Worm (Caenorhabditis elegans) whole organism, dauer: Measurements from ENCODE around the gene M57.2.

Experiments
- unc-62 ChIP-seq: sonication (generic microtip); optimal IDR thresholded peaks from 2 replicates; lab custom pipeline; 2017; ENCODE audit warnings: missing biosample characterization, missing genetic modification reagents, missing genetic modification characterization

Gene M57.2

DNA sequence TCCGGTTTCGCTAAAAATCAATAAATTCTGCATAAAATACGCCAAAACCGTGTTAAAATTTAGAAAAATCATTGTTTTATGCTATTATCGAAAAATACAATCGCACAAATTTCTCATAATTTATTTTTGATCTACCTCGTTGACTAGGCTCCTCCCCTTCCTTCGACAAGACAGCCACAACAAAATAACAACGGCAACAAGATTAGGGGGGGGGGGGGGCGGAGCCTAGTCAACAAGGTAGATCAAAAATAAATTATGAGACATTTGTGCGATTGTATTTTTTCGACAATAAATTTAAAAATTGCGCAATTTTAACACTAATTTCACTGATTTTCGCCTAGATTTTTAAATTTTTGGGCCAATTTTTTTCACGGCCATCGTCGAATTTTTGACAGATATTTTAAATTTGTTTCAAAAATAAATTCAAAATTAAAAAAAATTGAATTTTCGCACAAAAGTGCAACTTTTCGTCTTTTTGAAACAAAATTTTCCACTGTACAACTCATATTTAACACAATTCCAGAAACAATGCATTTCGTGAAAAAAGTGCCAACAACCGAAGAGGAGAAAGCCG, at the start of gene M57.2:
M57.2 (plus strand) TSS at position 524 of the 574 bp plus-strand sequence.
- TF ChIP-seq unc-62 (GFP tag; lab: Kevin White, UChicago) = no peak

DNA sequence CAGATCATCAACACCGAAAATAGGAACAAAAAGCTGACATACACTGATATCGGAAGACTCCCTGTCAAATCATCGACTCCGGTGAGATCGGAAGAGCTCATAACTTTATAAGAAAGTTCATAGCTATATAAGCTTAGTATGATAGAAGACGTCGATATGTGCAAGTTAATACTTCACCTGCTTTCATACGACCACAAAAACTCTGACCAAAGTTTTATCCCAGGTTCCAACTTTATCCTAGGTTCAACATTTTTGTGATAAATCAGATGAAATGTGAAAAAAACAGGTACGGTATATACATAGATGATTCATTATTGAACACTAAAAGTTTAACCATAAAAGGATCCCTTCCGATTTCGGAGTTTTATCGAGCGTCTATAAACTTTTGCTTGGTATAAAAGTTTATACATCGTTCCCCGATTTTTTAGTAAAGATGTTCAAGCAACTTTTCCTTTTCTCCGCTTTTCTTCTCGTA, 48.2 kb upstream of the M57.2 start, which contains the start of the genes srz-70 and C09G12.5:
srz-70 (minus strand) TSS at position 101 of the 475 bp plus-strand sequence.
C09G12.5 (plus strand) TSS at position 425 of the 475 bp plus-strand sequence.
- TF ChIP-seq unc-62 (GFP tag; lab: Kevin White, UChicago) = no peak

- TF ChIP-seq unc-62 (GFP tag; lab: Kevin White, UChicago) = no peak
Observed at ce11 chrIV:3481760-3482159, 45.4 kb upstream of the M57.2 start, which contains the start of gene srz-37. Gene srz-37 (minus strand): TSS chrIV:3481860.

DNA sequence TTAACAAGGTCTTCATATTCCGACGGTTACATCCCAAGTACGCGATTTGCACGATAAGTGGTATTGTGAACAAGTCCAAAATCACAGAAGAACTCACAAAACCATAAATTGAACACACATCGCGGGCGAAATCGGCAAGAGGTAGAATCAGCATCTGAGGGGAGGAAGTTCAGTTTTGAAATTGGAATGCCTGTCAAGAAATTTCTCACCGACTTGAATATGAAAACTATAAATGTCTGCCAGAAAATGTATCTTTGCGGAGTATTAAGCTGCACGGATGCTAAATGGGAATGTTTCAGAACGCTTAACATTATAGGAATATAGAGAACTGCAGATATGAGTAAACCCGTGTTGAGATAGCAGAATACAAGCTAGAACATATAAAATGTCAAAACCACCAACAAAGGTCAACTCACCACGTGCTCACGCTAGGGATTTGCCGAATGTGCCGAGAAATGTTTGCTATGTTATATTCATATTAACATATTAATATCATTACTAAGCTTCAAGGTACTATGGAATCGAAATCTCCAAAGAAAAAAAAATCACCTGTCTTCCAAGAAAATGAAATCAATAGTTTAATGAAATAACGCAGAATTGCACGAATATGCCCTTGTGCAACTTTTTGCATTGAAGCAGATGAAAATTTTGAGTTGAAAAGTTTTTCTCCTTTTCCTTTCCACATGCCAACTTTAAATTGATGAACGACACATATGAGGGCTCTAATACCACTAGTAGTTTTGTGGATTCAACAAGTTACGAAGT, 44.8 kb upstream of the M57.2 start, which contains the start of gene srz-82:
srz-82 (plus strand) TSS at position 701 of the 765 bp plus-strand sequence.
- TF ChIP-seq unc-62 (GFP tag; lab: Kevin White, UChicago) = no peak

- TF ChIP-seq unc-62 (GFP tag; lab: Kevin White, UChicago) = no peak
Observed at ce11 chrIV:3491477-3491876, 35.7 kb upstream of the M57.2 start, which contains the start of gene srz-78. Gene srz-78 (plus strand): TSS chrIV:3491777.

- TF ChIP-seq unc-62 (GFP tag; lab: Kevin White, UChicago) = no peak
Observed at ce11 chrIV:3493310-3493709, 33.8 kb upstream of the M57.2 start, which contains the start of gene srz-79. Gene srz-79 (plus strand): TSS chrIV:3493610.

DNA sequence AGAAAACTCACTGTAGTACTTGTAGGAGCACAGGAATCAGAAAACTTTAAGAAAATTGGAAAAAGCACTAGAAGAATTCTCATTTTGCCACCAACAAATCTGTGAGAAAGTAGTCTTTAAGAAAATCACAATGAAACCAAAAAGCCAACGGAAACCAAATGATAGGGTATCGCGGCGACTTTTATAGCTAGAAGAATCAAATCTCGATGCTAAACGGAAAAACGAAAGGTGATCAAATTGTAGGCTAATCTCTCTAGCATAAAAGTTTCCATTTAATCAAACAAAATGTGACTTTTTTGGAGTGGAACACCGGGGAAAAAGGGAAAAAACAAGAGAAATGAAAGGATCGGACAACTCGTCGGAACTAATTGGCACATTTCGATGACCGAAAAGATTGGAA, 30.8 kb upstream of the M57.2 start, which contains the start of gene C09G12.17:
C09G12.17 (minus strand) TSS at position 101 of the 400 bp plus-strand sequence.
- no peak for TF ChIP-seq unc-62 (GFP tag; lab: Kevin White, UChicago)

DNA sequence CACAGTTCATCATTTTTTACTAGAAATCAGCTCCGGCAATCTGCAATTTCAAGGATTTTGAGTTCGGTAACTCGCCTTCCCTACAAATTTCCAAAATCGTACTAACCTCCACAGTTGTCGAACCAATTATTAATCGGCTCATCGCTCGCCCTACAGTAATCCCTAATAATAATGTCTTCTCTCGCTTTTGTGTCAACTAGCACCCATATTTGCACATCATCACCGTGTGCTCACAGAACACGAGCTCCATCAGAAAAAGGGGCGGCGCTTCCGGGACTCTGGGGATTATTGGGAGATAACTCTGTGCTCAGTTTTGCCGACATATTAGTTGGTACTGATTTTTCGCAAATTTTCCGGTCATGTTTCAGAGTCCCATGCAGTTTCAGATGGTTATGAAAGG, 29.2 kb upstream of the M57.2 start, which contains the start of gene ceh-53:
ceh-53 (plus strand) TSS at position 301 of the 400 bp plus-strand sequence.
- TF ChIP-seq unc-62 (GFP tag; lab: Kevin White, UChicago) = no peak

DNA sequence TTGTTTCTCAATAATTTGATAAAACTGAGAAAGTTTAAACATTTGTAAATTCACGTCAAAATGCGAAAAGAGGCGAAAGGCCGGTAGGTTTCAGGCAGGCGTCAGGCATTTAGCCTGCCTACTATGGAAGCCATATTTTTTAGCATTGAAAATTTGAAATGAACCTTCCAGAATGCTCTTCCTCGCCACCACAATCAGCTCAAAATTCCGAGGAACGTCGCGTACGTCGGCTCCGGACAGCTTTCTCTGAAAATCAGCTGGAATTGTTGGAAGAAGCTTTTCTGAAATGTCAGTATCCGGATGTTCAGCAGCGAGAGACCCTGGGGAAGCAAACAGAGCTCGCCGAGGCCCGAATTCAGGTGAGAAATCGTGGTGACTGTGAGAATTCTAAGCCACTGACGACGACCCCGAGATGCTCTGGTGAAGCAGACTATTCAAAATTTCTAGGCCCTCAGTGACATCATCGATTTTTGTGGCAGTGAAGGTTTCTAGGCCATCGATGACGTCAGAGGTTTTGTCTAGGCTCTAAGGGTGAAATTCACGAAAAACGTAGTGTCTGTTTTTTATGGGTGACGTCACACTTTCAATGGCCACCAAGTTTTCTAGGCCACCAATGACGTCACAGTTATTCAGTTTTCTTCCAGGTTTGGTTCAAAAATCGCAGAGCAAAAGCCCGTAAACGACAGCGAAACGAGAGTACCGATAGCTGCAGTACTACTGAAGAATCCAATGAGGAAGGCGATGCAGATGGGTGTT, 25.0 kb upstream of the M57.2 start:
- TF ChIP-seq unc-62 (GFP tag; lab: Kevin White, UChicago) = no peak

ce11 chrIV:3504144-3504543, 23.0 kb upstream of the M57.2 start, which contains the start of gene srz-83:
Gene srz-83 (plus strand): TSS chrIV:3504444.
- no peak for TF ChIP-seq unc-62 (GFP tag; lab: Kevin White, UChicago)

ce11 chrIV:3505940-3506339, 21.2 kb upstream of the M57.2 start:
- TF ChIP-seq unc-62 (GFP tag; lab: Kevin White, UChicago) = no peak

- no peak for TF ChIP-seq unc-62 (GFP tag; lab: Kevin White, UChicago)
Observed at ce11 chrIV:3509477-3510063, 17.6 kb upstream of the M57.2 start, which contains the start of gene ced-10. Gene ced-10 (minus strand): TSS chrIV:3509527.

DNA sequence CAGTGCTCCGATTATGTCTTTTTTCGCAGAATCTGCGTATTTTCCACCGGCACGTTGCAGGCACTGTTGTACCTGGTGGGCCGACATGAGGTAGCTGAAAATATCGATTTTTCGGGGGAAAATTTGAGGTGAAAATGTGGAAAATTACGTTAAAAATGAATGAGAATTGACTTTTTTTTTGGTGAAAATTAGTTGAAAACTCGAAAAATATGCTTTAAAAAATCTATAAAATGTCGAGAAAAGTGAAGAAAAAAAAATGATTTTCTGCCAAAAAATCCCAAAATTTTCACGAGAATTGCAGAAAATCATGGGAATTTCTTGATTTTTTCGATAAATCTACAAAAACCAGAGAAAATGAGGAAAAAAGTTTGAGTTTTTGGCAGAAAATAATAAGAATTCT, 12.7 kb upstream of the M57.2 start, which contains the start of gene tsg-101:
tsg-101 (minus strand) TSS at position 101 of the 400 bp plus-strand sequence.
- TF ChIP-seq unc-62 (GFP tag; lab: Kevin White, UChicago) = no peak

- TF ChIP-seq unc-62 (GFP tag; lab: Kevin White, UChicago) = no peak
Observed at ce11 chrIV:3515412-3516046, 11.6 kb upstream of the M57.2 start.
